Worm (Caenorhabditis elegans) whole organism, L1 larva: ENCODE results near the gene Y77E11A.7.

Source experiments
- C16A3.4 ChIP-seq: fragments of 150-350 bp; optimal IDR thresholded peaks from 2 replicates; lab custom pipeline; 2014; ENCODE audit warnings: missing biosample characterization, missing genetic modification characterization
- F16B12.6 ChIP-seq: fragments of 150-350 bp; optimal IDR thresholded peaks from 2 replicates; lab custom pipeline; 2014; ENCODE audit warnings: missing biosample characterization, missing genetic modification characterization
- alr-1 ChIP-seq: fragments of 200-800 bp; sonication (Bioruptor generic); optimal IDR thresholded peaks from 2 replicates; lab custom pipeline; 2018; ENCODE audit warnings: borderline replicate concordance, mild to moderate bottlenecking, missing genetic modification characterization, missing compliant biosample characterization
- aly-2 ChIP-seq: fragments of 150-350 bp; optimal IDR thresholded peaks from 2 replicates; lab custom pipeline; 2014; ENCODE audit warnings: missing biosample characterization, missing genetic modification characterization
- blmp-1 ChIP-seq: fragments of 150-350 bp; optimal IDR thresholded peaks from 2 replicates; lab custom pipeline; 2014; ENCODE audit warnings: missing biosample characterization, missing genetic modification characterization
- ceh-82 ChIP-seq, 3 experiments: fragments of 150-350 bp in 1 of 3; sonication (generic microtip) in 2 of 3; optimal IDR thresholded peaks; 2 replicates each; lab custom pipeline; 2014 to 2017; ENCODE audit warnings: missing biosample characterization in 3 of 3, missing genetic modification characterization in 3 of 3
- dpl-1 ChIP-seq, 3 experiments: fragments of 150-350 bp in 2 of 3; sonication (generic microtip) in 1 of 3; optimal IDR thresholded peaks; 2 replicates each; lab custom pipeline; 2014 to 2017; ENCODE audit warnings: missing biosample characterization in 3 of 3, missing genetic modification characterization in 3 of 3, missing genetic modification reagents in 3 of 3
- efl-1 ChIP-seq, 4 experiments: fragments of 150-350 bp; optimal IDR thresholded peaks in 3 of 4; peaks in 1 of 4; 1 replicate in 1 of 4; 2 replicates in 3 of 4; lab custom pipeline; 2014; ENCODE audit warnings: missing biosample characterization in 2 of 4, missing genetic modification characterization in 2 of 4, missing genetic modification reagents in 2 of 4
- elt-2 ChIP-seq: sonication (generic microtip); optimal IDR thresholded peaks from 2 replicates; lab custom pipeline; 2016; ENCODE audit warnings: missing genetic modification characterization, mild to moderate bottlenecking, inconsistent platforms, missing compliant biosample characterization, missing genetic modification reagents
- elt-3 ChIP-seq, 6 experiments: fragments of 150-350 bp in 1 of 6; sonication (generic microtip); optimal IDR thresholded peaks; 2 replicates each; lab custom pipeline; 2017 to 2018; ENCODE audit warnings: missing biosample characterization in 6 of 6, missing genetic modification characterization in 6 of 6, inconsistent platforms in 1 of 6
- fkh-10 ChIP-seq: sonication (generic microtip); optimal IDR thresholded peaks from 2 replicates; lab custom pipeline; 2017; ENCODE audit warnings: missing biosample characterization, missing genetic modification reagents, missing genetic modification characterization
- fkh-8 ChIP-seq: sonication (generic microtip); optimal IDR thresholded peaks from 2 replicates; lab custom pipeline; 2016; ENCODE audit warnings: mild to moderate bottlenecking, missing genetic modification characterization, missing compliant biosample characterization
- hlh-17 ChIP-seq: fragments of 200-800 bp; sonication (Bioruptor generic); optimal IDR thresholded peaks from 2 replicates; lab custom pipeline; 2018; ENCODE audit warnings: missing genetic modification characterization, mild to moderate bottlenecking, missing compliant biosample characterization, moderate library complexity, borderline replicate concordance
- jun-1 ChIP-seq: fragments of 150-350 bp; optimal IDR thresholded peaks from 2 replicates; lab custom pipeline; 2014; ENCODE audit warnings: missing biosample characterization, missing genetic modification reagents, missing genetic modification characterization
- lin-14 ChIP-seq: fragments of 200-800 bp; sonication (Bioruptor generic); optimal IDR thresholded peaks from 2 replicates; lab custom pipeline; 2018; ENCODE audit warnings: mild to moderate bottlenecking, missing genetic modification characterization, moderate library complexity, missing compliant biosample characterization
- lin-35 ChIP-seq, 2 experiments: fragments of 150-350 bp; optimal IDR thresholded peaks; 2 replicates each; lab custom pipeline; 2014; ENCODE audit warnings: missing biosample characterization in 2 of 2, missing genetic modification characterization in 2 of 2, missing genetic modification reagents in 2 of 2
- lsy-2 ChIP-seq, 2 experiments: fragments of 150-350 bp; optimal IDR thresholded peaks; 2 replicates each; lab custom pipeline; 2014; ENCODE audit warnings: missing biosample characterization in 2 of 2, missing genetic modification characterization in 2 of 2
- mdl-1 ChIP-seq, 2 experiments: fragments of 150-350 bp; optimal IDR thresholded peaks; 2 replicates each; lab custom pipeline; 2014 to 2017; ENCODE audit warnings: missing biosample characterization in 2 of 2, missing genetic modification characterization in 2 of 2, inconsistent platforms in 1 of 2
- mef-2 ChIP-seq: fragments of 150-350 bp; optimal IDR thresholded peaks from 2 replicates; lab custom pipeline; 2014; ENCODE audit warnings: missing biosample characterization, missing genetic modification characterization
- mep-1 ChIP-seq: fragments of 150-350 bp; optimal IDR thresholded peaks from 2 replicates; lab custom pipeline; 2014; ENCODE audit warnings: missing biosample characterization, missing genetic modification characterization
- nhr-11 ChIP-seq: fragments of 150-350 bp; optimal IDR thresholded peaks from 2 replicates; lab custom pipeline; 2014; ENCODE audit warnings: missing biosample characterization, missing genetic modification characterization
- nhr-19 ChIP-seq: fragments of 200-800 bp; sonication (Bioruptor generic); conservative IDR thresholded peaks from 2 replicates; pipeline ENCODE4 v1.3.6; 2022; ENCODE audit warnings: missing genetic modification characterization, missing compliant biosample characterization
- nhr-20 ChIP-seq: sonication (generic microtip); optimal IDR thresholded peaks from 2 replicates; lab custom pipeline; 2016; ENCODE audit warnings: mild to moderate bottlenecking, missing genetic modification characterization, missing compliant biosample characterization
- nhr-71 ChIP-seq: sonication (generic microtip); optimal IDR thresholded peaks from 2 replicates; lab custom pipeline; 2016; ENCODE audit warnings: mild to moderate bottlenecking, missing genetic modification characterization, moderate library complexity, missing compliant biosample characterization
- nhr-76 ChIP-seq: sonication (generic microtip); optimal IDR thresholded peaks from 2 replicates; lab custom pipeline; 2017; ENCODE audit warnings: missing biosample characterization, missing genetic modification characterization
- nhr-85 ChIP-seq: sonication (generic microtip); peaks from one replicate; lab custom pipeline; 2016; ENCODE audit warnings: missing genetic modification characterization, inconsistent platforms, missing compliant biosample characterization
- nhr-90 ChIP-seq: sonication (generic microtip); optimal IDR thresholded peaks from 2 replicates; lab custom pipeline; 2016; ENCODE audit warnings: mild to moderate bottlenecking, missing genetic modification characterization, missing compliant biosample characterization; ENCODE audit not compliant: poor library complexity
- pax-3 ChIP-seq: fragments of 200-800 bp; sonication (Bioruptor generic); optimal IDR thresholded peaks from 2 replicates; lab custom pipeline; 2018; ENCODE audit warnings: mild to moderate bottlenecking, missing genetic modification characterization, moderate library complexity, missing compliant biosample characterization
- skn-1 ChIP-seq: fragments of 150-350 bp; optimal IDR thresholded peaks from 2 replicates; lab custom pipeline; 2014; ENCODE audit warnings: missing biosample characterization, missing genetic modification characterization
- snpc-4 ChIP-seq: fragments of 150-350 bp; optimal IDR thresholded peaks from 2 replicates; lab custom pipeline; 2014; ENCODE audit warnings: missing biosample characterization, missing genetic modification characterization
- snu-23 ChIP-seq: sonication (generic microtip); optimal IDR thresholded peaks from 2 replicates; lab custom pipeline; 2016; ENCODE audit warnings: missing genetic modification characterization, missing compliant biosample characterization
- sox-4 ChIP-seq: sonication (generic microtip); optimal IDR thresholded peaks from 2 replicates; lab custom pipeline; 2016; ENCODE audit warnings: missing genetic modification characterization, missing compliant biosample characterization
- sptf-1 ChIP-seq: fragments of 150-350 bp; optimal IDR thresholded peaks from 2 replicates; lab custom pipeline; 2014; ENCODE audit warnings: missing biosample characterization, missing genetic modification characterization
- sup-37 ChIP-seq: fragments of 200-800 bp; sonication (Bioruptor generic); optimal IDR thresholded peaks from 2 replicates; lab custom pipeline; 2018; ENCODE audit warnings: mild to moderate bottlenecking, missing genetic modification characterization, missing compliant biosample characterization
- tbx-2 ChIP-seq: sonication (generic microtip); optimal IDR thresholded peaks from 2 replicates; lab custom pipeline; 2016; ENCODE audit warnings: missing genetic modification characterization, missing compliant biosample characterization
- unc-130 ChIP-seq: fragments of 150-350 bp; optimal IDR thresholded peaks from 2 replicates; lab custom pipeline; 2017; ENCODE audit warnings: missing biosample characterization, missing genetic modification characterization, inconsistent platforms
- unc-30 ChIP-seq: sonication (generic microtip); optimal IDR thresholded peaks from 2 replicates; lab custom pipeline; 2017; ENCODE audit warnings: missing biosample characterization, missing genetic modification characterization
- unc-62 ChIP-seq: fragments of 150-350 bp; optimal IDR thresholded peaks from 2 replicates; lab custom pipeline; 2014; ENCODE audit warnings: missing biosample characterization, missing genetic modification reagents, missing genetic modification characterization
- unc-86 ChIP-seq: sonication (generic microtip); optimal IDR thresholded peaks from 2 replicates; lab custom pipeline; 2016; ENCODE audit warnings: missing genetic modification characterization, missing compliant biosample characterization
- ztf-11 ChIP-seq, 2 experiments: sonication (generic microtip); optimal IDR thresholded peaks; 2 replicates each; lab custom pipeline; 2016 to 2017; ENCODE audit warnings: missing genetic modification characterization in 2 of 2, missing biosample characterization in 1 of 2, missing compliant biosample characterization in 1 of 2

The Y77E11A.7 gene

ce11 chrIV:1458192-1458591 lies 38.5 kb upstream of the Y77E11A.7 start:
- TF ChIP-seq efl-1 (optimal IDR thresholded peaks at IDR 0.05; lab: Kevin White, UChicago) (no peak), efl-1 (GFP tag; optimal IDR thresholded peaks at IDR 0.05 in 1 of 2; lab: Kevin White, UChicago) (peak in 1 of 2 experiments; percentile 58), mef-2 (tag; lab: Kevin White, UChicago) (no peak)
- TF ChIP-seq, all 84 proteins: peak for 1

- no peak for TF ChIP-seq ceh-82 (tag; optimal IDR thresholded peaks at IDR 0.05; lab: Kevin White, UChicago)
- no peak for TF ChIP-seq efl-1 (optimal IDR thresholded peaks at IDR 0.05; lab: Kevin White, UChicago)
- TF ChIP-seq efl-1 (GFP tag; optimal IDR thresholded peaks at IDR 0.05 in 1 of 2; lab: Kevin White, UChicago): peak in 1 of 2 experiments; percentile 81
- no peak for TF ChIP-seq aly-2 (tag; lab: Kevin White, UChicago)
- no peak for TF ChIP-seq unc-30 (tag; lab: Kevin White, UChicago)
- no peak for TF ChIP-seq sup-37 (GFP tag; lab: Kevin White, UChicago)
Measured at ce11 chrIV:1456775-1457174, 37.1 kb upstream of the Y77E11A.7 start, which contains the start of gene nadk-1. TSS of gene nadk-1 (plus strand) at chrIV:1457075.

DNA sequence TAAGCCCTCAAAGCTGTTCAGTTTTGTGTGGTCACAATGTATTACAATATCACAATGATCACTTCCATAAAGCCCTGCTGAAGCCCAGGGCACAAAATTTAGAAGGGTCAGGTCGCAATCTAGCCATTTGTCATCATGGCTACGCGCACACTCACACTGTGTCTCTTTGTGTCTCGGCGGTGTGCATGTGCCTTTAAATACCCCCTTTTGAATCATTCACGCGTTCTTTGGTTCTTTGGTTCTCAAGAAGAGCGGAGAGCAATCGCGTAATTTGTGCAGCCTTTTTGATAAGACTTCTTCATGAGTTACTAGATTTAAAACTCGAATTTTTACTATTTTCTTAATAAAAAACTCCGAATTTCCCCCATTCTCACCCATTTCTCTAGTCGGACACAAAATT lies 35.4 kb upstream of the Y77E11A.7 start:
- TF ChIP-seq unc-86 (tag; lab: Kevin White, UChicago) (peak; percentile 1), efl-1 (optimal IDR thresholded peaks at IDR 0.05; lab: Kevin White, UChicago) (no peak), efl-1 (GFP tag; optimal IDR thresholded peaks at IDR 0.05 in 1 of 2; lab: Kevin White, UChicago) (peak in 1 of 2 experiments; percentile 44), mdl-1 (tag; optimal IDR thresholded peaks at IDR 0.05; lab: Kevin White, UChicago) (peak in 1 of 2 experiments; percentile 39), F16B12.6 (tag; lab: Kevin White, UChicago) (no peak), ceh-82 (tag; optimal IDR thresholded peaks at IDR 0.05; lab: Kevin White, UChicago) (no peak), fkh-8 (tag; lab: Kevin White, UChicago) (peak; percentile 53), skn-1 (tag; lab: Kevin White, UChicago) (peak; percentile 80), alr-1 (tag; lab: Kevin White, UChicago) (no peak), elt-2 (tag; lab: Kevin White, UChicago) (peak; percentile 63), nhr-71 (tag; lab: Kevin White, UChicago) (peak; percentile 24), nhr-19 (GFP tag; lab: Robert Waterston, UW) (peak; percentile 23), lin-35 (GFP tag; optimal IDR thresholded peaks at IDR 0.05; lab: Kevin White, UChicago) (peak; percentile 16 to 35), nhr-11 (tag; lab: Kevin White, UChicago) (no peak)

DNA sequence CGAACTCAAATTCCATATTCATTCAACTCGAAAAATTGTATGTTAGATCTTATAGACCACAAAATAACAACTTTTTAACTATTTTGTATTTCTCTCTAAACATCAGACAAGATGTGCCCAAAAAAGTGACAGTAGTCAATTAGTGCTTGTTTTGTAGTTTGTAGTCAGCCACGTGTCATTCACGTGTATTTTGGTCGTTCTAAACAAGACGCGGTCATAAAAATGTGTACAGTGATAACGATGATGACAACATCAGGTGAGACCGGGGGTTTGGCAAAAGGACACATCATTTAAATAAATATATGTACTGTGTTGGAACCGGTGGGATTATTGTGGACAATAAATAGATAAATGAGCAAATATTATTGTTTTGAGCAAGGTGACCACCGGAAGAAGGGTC lies 34.5 kb upstream of the Y77E11A.7 start:
- TF ChIP-seq lin-35 (GFP tag; optimal IDR thresholded peaks at IDR 0.05; lab: Kevin White, UChicago) (peak in 1 of 2 experiments; percentile 76), dpl-1 (GFP tag; optimal IDR thresholded peaks at IDR 0.05; lab: Kevin White, UChicago) (peak in 1 of 3 experiments; percentile 2), tbx-2 (tag; lab: Kevin White, UChicago) (peak; percentile 40), skn-1 (tag; lab: Kevin White, UChicago) (peak; percentile 24), unc-130 (tag; lab: Kevin White, UChicago) (peak; percentile 28), nhr-85 (tag; lab: Kevin White, UChicago) (peak; percentile 92), efl-1 (optimal IDR thresholded peaks at IDR 0.05; lab: Kevin White, UChicago) (no peak), efl-1 (GFP tag; optimal IDR thresholded peaks at IDR 0.05 in 1 of 2; lab: Kevin White, UChicago) (peak in 1 of 2 experiments; percentile 71), lin-14 (GFP tag; lab: Kevin White, UChicago) (peak; percentile 58), nhr-19 (GFP tag; lab: Robert Waterston, UW) (peak; percentile 61), ztf-11 (tag; optimal IDR thresholded peaks at IDR 0.05; lab: Kevin White, UChicago) (no peak), fkh-10 (no peak), elt-3 (tag; optimal IDR thresholded peaks at IDR 0.05; lab: Kevin White, UChicago) (peak in 4 of 6 experiments; percentile 6 to 82 (median 75)), nhr-20 (tag; lab: Kevin White, UChicago) (peak; percentile 76), sptf-1 (tag; lab: Kevin White, UChicago) (no peak), snu-23 (GFP tag; lab: Kevin White, UChicago) (peak; percentile 54), nhr-76 (tag; lab: Kevin White, UChicago) (no peak), C16A3.4 (no peak), blmp-1 (tag; lab: Kevin White, UChicago) (peak; percentile 47), pax-3 (no peak), nhr-71 (tag; lab: Kevin White, UChicago) (peak; percentile 72), fkh-8 (tag; lab: Kevin White, UChicago) (no peak), unc-62 (GFP tag; lab: Kevin White, UChicago) (no peak), ceh-82 (tag; optimal IDR thresholded peaks at IDR 0.05; lab: Kevin White, UChicago) (no peak), lsy-2 (tag; optimal IDR thresholded peaks at IDR 0.05; lab: Kevin White, UChicago) (peak in 1 of 2 experiments; percentile 26), nhr-90 (tag; lab: Kevin White, UChicago) (peak; percentile 74), snpc-4 (tag; lab: Kevin White, UChicago) (no peak), hlh-17 (no peak), elt-2 (tag; lab: Kevin White, UChicago) (peak; percentile 81), jun-1 (no peak), mep-1 (tag; lab: Kevin White, UChicago) (peak; percentile 7), mdl-1 (tag; optimal IDR thresholded peaks at IDR 0.05; lab: Kevin White, UChicago) (peak in 1 of 2 experiments; percentile 85), unc-30 (tag; lab: Kevin White, UChicago) (no peak), sox-4 (tag; lab: Kevin White, UChicago) (no peak)
